Fruit fly (Drosophila melanogaster) whole organism, embryonic: ENCODE data around the gene Glut3.

Source experiments
- ATbp ChIP-seq: fragments of 200-800 bp; sonication (Bioruptor generic); optimal IDR thresholded peaks from 2 replicates; lab custom pipeline; 2017; ENCODE audit warnings: missing biosample characterization, mild to moderate bottlenecking, missing genetic modification characterization, missing genetic modification reagents
- Atf6 ChIP-seq: fragments of 200-800 bp; sonication (Bioruptor generic); IDR thresholded peaks from 2 replicates; pipeline ENCODE4 v1.3.6; 2022; ENCODE audit warnings: missing biosample characterization, missing genetic modification characterization
- C15 ChIP-seq: fragments of 200-800 bp; sonication (Bioruptor generic); IDR thresholded peaks from 3 replicates; pipeline ENCODE4 v1.3.6; 2022; ENCODE audit warnings: missing biosample characterization, missing genetic modification characterization
- CG10209 ChIP-seq: fragments of 200-800 bp; sonication (Bioruptor generic); optimal IDR thresholded peaks from 3 replicates; lab custom pipeline; 2017; ENCODE audit warnings: missing biosample characterization, mild to moderate bottlenecking, missing genetic modification characterization, missing genetic modification reagents
- CG1024 ChIP-seq: fragments of 200-800 bp; sonication (Bioruptor generic); IDR thresholded peaks from 2 replicates; pipeline ENCODE4 v1.3.6; 2022; ENCODE audit warnings: missing biosample characterization, missing genetic modification characterization
- CG11504 ChIP-seq: fragments of 200-800 bp; sonication (Bioruptor generic); optimal IDR thresholded peaks from 3 replicates; lab custom pipeline; 2019; ENCODE audit warnings: missing biosample characterization, mild to moderate bottlenecking, missing genetic modification characterization, moderate library complexity
- CG1233 ChIP-seq: fragments of 200-800 bp; sonication (Bioruptor generic); optimal IDR thresholded peaks from 4 replicates; lab custom pipeline; 2018; ENCODE audit warnings: missing biosample characterization, mild to moderate bottlenecking, missing genetic modification characterization
- CG13287 ChIP-seq: fragments of 200-800 bp; sonication (Bioruptor generic); IDR thresholded peaks from 2 replicates; pipeline ENCODE4 v1.3.6; 2022; ENCODE audit warnings: missing biosample characterization, missing genetic modification characterization; ENCODE audit not compliant: partially characterized antibody
- CG14050 ChIP-seq: fragments of 200-800 bp; sonication (Bioruptor generic); IDR thresholded peaks from 3 replicates; pipeline ENCODE4 v1.3.6; 2022; ENCODE audit warnings: missing biosample characterization, missing genetic modification characterization
- CG1529 ChIP-seq: fragments of 200-800 bp; sonication (Bioruptor generic); optimal IDR thresholded peaks from 3 replicates; lab custom pipeline; 2018; ENCODE audit warnings: missing biosample characterization, missing genetic modification characterization
- CG17385 ChIP-seq: fragments of 200-800 bp; sonication (Bioruptor generic); optimal IDR thresholded peaks from 3 replicates; lab custom pipeline; 2018; ENCODE audit warnings: missing biosample characterization, mild to moderate bottlenecking, missing genetic modification characterization
- CG18011 ChIP-seq: fragments of 200-800 bp; sonication (Bioruptor generic); optimal IDR thresholded peaks from 2 replicates; lab custom pipeline; 2017; ENCODE audit warnings: missing biosample characterization, missing genetic modification characterization, mild to moderate bottlenecking, moderate library complexity, missing genotype
- CG2875 ChIP-seq: fragments of 200-800 bp; sonication (Bioruptor generic); optimal IDR thresholded peaks from 2 replicates; lab custom pipeline; 2017; ENCODE audit warnings: missing biosample characterization, mild to moderate bottlenecking, missing genetic modification characterization, missing genetic modification reagents
- CG3065 ChIP-seq: fragments of 200-800 bp; sonication (Bioruptor generic); optimal IDR thresholded peaks from 2 replicates; lab custom pipeline; 2016; ENCODE audit warnings: missing biosample characterization, missing genetic modification characterization
- CG33557 ChIP-seq: fragments of 200-800 bp; sonication (Bioruptor generic); optimal IDR thresholded peaks from 2 replicates; lab custom pipeline; 2019; ENCODE audit warnings: missing biosample characterization, mild to moderate bottlenecking, missing genetic modification characterization, moderate library complexity
- CG3838 ChIP-seq: fragments of 200-800 bp; sonication (Bioruptor generic); optimal IDR thresholded peaks from 3 replicates; lab custom pipeline; 2016; ENCODE audit warnings: missing biosample characterization, missing genetic modification characterization
- CG42726 ChIP-seq: fragments of 200-800 bp; sonication (Bioruptor generic); IDR thresholded peaks from 2 replicates; pipeline ENCODE4 v1.3.6; 2022; ENCODE audit warnings: missing biosample characterization, missing genetic modification characterization; ENCODE audit not compliant: partially characterized antibody
- CG4404 ChIP-seq: fragments of 200-800 bp; sonication (Bioruptor generic); IDR thresholded peaks from 2 replicates; pipeline ENCODE4 v1.3.6; 2022; ENCODE audit warnings: missing biosample characterization, missing genetic modification characterization
- CG4820 ChIP-seq: fragments of 200-800 bp; sonication (Bioruptor generic); optimal IDR thresholded peaks from 3 replicates; lab custom pipeline; 2016; ENCODE audit warnings: missing biosample characterization, missing genetic modification characterization
- CG5953 ChIP-seq: fragments of 200-800 bp; sonication (Bioruptor generic); IDR thresholded peaks from 2 replicates; pipeline ENCODE4 v1.3.6; 2022; ENCODE audit warnings: missing biosample characterization, missing genetic modification characterization
- CG6791 ChIP-seq: fragments of 200-800 bp; sonication (Bioruptor generic); IDR thresholded peaks from 3 replicates; pipeline ENCODE4 v1.3.6; 2022; ENCODE audit warnings: missing biosample characterization, missing genetic modification characterization; ENCODE audit not compliant: partially characterized antibody
- CG6813 ChIP-seq: fragments of 200-800 bp; sonication (Bioruptor generic); optimal IDR thresholded peaks from 2 replicates; lab custom pipeline; 2017; ENCODE audit warnings: missing biosample characterization, missing genetic modification characterization, mild to moderate bottlenecking, moderate library complexity, missing genetic modification reagents
- CG8290 ChIP-seq, 3 experiments: fragments of 200-800 bp; sonication (Bioruptor generic); optimal IDR thresholded peaks; 2 replicates each; lab custom pipeline; 2016 to 2019; ENCODE audit warnings: missing biosample characterization in 3 of 3, missing genetic modification characterization in 3 of 3, mild to moderate bottlenecking in 2 of 3, moderate library complexity in 1 of 3
- CG9727 ChIP-seq: fragments of 200-800 bp; sonication (Bioruptor generic); optimal IDR thresholded peaks from 3 replicates; lab custom pipeline; 2017; ENCODE audit warnings: missing biosample characterization, mild to moderate bottlenecking, missing genetic modification characterization
- CHES-1-like ChIP-seq: fragments of 200-800 bp; sonication (Bioruptor generic); optimal IDR thresholded peaks from 2 replicates; lab custom pipeline; 2016; ENCODE audit warnings: missing biosample characterization, missing genetic modification characterization
- D19A ChIP-seq: fragments of 200-800 bp; optimal IDR thresholded peaks from 3 replicates; lab custom pipeline; 2019; ENCODE audit warnings: missing biosample characterization, mild to moderate bottlenecking, missing genetic modification characterization, moderate library complexity
- Dp ChIP-seq: fragments of 200-800 bp; sonication (Bioruptor generic); optimal IDR thresholded peaks from 2 replicates; lab custom pipeline; 2018; ENCODE audit warnings: missing biosample characterization, mild to moderate bottlenecking, missing genetic modification characterization, moderate library complexity
- E2f1 ChIP-seq: fragments of 200-800 bp; sonication (Bioruptor generic); IDR thresholded peaks from 2 replicates; pipeline ENCODE4 v1.3.6; 2022; ENCODE audit warnings: missing biosample characterization, missing genetic modification characterization
- Fer3 ChIP-seq: fragments of 200-800 bp; sonication (Bioruptor generic); optimal IDR thresholded peaks from 2 replicates; lab custom pipeline; 2018; ENCODE audit warnings: missing biosample characterization, mild to moderate bottlenecking, missing genetic modification characterization, moderate library complexity
- HLH4C ChIP-seq: fragments of 200-800 bp; sonication (Bioruptor generic); IDR thresholded peaks from 3 replicates; pipeline ENCODE4 v1.3.6; 2022; ENCODE audit warnings: missing biosample characterization, missing genetic modification characterization; ENCODE audit not compliant: partially characterized antibody
- Poxn ChIP-seq: fragments of 200-800 bp; sonication (Bioruptor generic); IDR thresholded peaks from 2 replicates; pipeline ENCODE4 v1.3.6; 2022; ENCODE audit warnings: missing biosample characterization, missing genetic modification characterization
- Rfx ChIP-seq: fragments of 200-800 bp; sonication (Bioruptor generic); IDR thresholded peaks from 2 replicates; pipeline ENCODE4 v1.3.6; 2022; ENCODE audit warnings: missing biosample characterization, missing genetic modification characterization
- Xbp1 ChIP-seq: fragments of 200-800 bp; sonication (Bioruptor generic); optimal IDR thresholded peaks from 3 replicates; lab custom pipeline; 2016; ENCODE audit warnings: missing biosample characterization, mild to moderate bottlenecking, missing genetic modification characterization
- amos ChIP-seq: fragments of 200-800 bp; sonication (Bioruptor generic); IDR thresholded peaks from 2 replicates; pipeline ENCODE4 v1.3.6; 2022; ENCODE audit warnings: missing biosample characterization, missing genetic modification characterization; ENCODE audit not compliant: partially characterized antibody
- dan ChIP-seq: fragments of 200-800 bp; sonication (Bioruptor generic); IDR thresholded peaks from 2 replicates; pipeline ENCODE4 v1.3.6; 2022; ENCODE audit warnings: missing biosample characterization, missing genetic modification characterization
- dmrt11E ChIP-seq: fragments of 200-800 bp; sonication (Bioruptor generic); optimal IDR thresholded peaks from 3 replicates; lab custom pipeline; 2018; ENCODE audit warnings: missing biosample characterization, mild to moderate bottlenecking, missing genetic modification characterization, moderate library complexity
- fd64A ChIP-seq: fragments of 200-800 bp; sonication (Bioruptor generic); optimal IDR thresholded peaks from 3 replicates; lab custom pipeline; 2018; ENCODE audit warnings: missing biosample characterization, mild to moderate bottlenecking, missing genetic modification characterization
- ftz-f1 ChIP-seq: fragments of 200-800 bp; sonication (Bioruptor generic); optimal IDR thresholded peaks from 2 replicates; lab custom pipeline; 2016; ENCODE audit warnings: missing biosample characterization, missing genetic modification characterization
- her ChIP-seq: fragments of 200-800 bp; sonication (Bioruptor generic); optimal IDR thresholded peaks from 2 replicates; lab custom pipeline; 2016; ENCODE audit warnings: missing biosample characterization, missing genetic modification characterization
- hkb ChIP-seq, 2 experiments: fragments of 200-800 bp in 1 of 2; fragments of >200 bp in 1 of 2; sonication (Bioruptor generic) in 1 of 2; IDR thresholded peaks in 1 of 2; optimal IDR thresholded peaks in 1 of 2; 2 replicates each; pipeline versions ENCODE4 v1.3.6 to Lab custom; 2017 to 2022; ENCODE audit warnings: missing biosample characterization in 1 of 2, missing genetic modification characterization in 1 of 2
- ind ChIP-seq: fragments of 200-800 bp; sonication (Bioruptor generic); optimal IDR thresholded peaks from 3 replicates; lab custom pipeline; 2016; ENCODE audit warnings: missing biosample characterization, missing genetic modification characterization
- kah ChIP-seq: fragments of 200-800 bp; sonication (Bioruptor generic); optimal IDR thresholded peaks from 2 replicates; lab custom pipeline; 2018; ENCODE audit warnings: missing biosample characterization, mild to moderate bottlenecking, missing genetic modification characterization
- lilli ChIP-seq: fragments of 200-800 bp; sonication (Bioruptor generic); optimal IDR thresholded peaks from 3 replicates; lab custom pipeline; 2016; ENCODE audit warnings: missing biosample characterization, missing genetic modification characterization
- nerfin-1 ChIP-seq: fragments of 200-800 bp; sonication (Bioruptor generic); optimal IDR thresholded peaks from 3 replicates; lab custom pipeline; 2019; ENCODE audit warnings: missing biosample characterization, mild to moderate bottlenecking, missing genetic modification characterization, moderate library complexity
- oc ChIP-seq: fragments of 200-800 bp; sonication (Bioruptor generic); optimal IDR thresholded peaks from 2 replicates; lab custom pipeline; 2018; ENCODE audit warnings: missing biosample characterization, mild to moderate bottlenecking, missing genetic modification characterization, moderate library complexity
- otp ChIP-seq: fragments of 200-800 bp; sonication (Bioruptor generic); IDR thresholded peaks from 3 replicates; pipeline ENCODE4, ENCODE4 v1.3.6; 2022; ENCODE audit warnings: missing biosample characterization, missing genetic modification characterization
- vnd ChIP-seq: fragments of 200-800 bp; sonication (Bioruptor generic); IDR thresholded peaks from 3 replicates; pipeline ENCODE4 v1.3.6; 2022; ENCODE audit warnings: missing biosample characterization, missing genetic modification characterization; ENCODE audit not compliant: partially characterized antibody
- wor ChIP-seq: fragments of 200-800 bp; sonication (Bioruptor generic); IDR thresholded peaks from 2 replicates; pipeline ENCODE4 v1.3.6; 2022; ENCODE audit warnings: missing biosample characterization, missing genetic modification characterization
- yki ChIP-seq: fragments of >200 bp; optimal IDR thresholded peaks from 3 replicates; lab custom pipeline; 2018

Glut3 gene

DNA sequence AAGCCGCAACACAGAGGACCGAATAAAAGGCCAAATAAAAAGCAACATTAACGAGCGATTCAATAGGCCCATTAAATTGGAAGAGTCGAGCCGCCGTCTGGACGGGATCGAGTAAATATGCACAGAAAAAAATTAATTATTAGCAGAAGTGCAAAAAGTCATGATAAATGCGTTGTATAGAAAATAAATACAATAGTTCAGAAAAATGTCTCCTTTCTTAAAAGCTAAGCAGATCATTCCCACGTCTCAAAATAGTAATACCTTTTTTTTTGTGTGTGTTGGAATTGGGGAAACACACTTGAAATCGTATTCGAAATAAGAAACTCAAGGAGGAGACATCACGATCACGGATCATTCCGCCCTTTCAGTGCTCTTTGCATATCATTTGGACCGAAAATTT, 18.7 kb upstream of the Glut3 start (continued):
- TF ChIP-seq Poxn (GFP tag; lab: Robert Waterston, UW) (no peak), CG2875 (GFP tag; lab: Kevin White, UChicago) (peak; percentile 45), vnd (GFP tag; lab: Robert Waterston, UW) (no peak), CG10209 (GFP tag; lab: Kevin White, UChicago) (peak; percentile 44), CG3065 (GFP tag; lab: Kevin White, UChicago) (no peak), Rfx (GFP tag; lab: Robert Waterston, UW) (no peak), CG33557 (GFP tag; lab: Kevin White, UChicago) (peak; percentile 13), CG4820 (GFP tag; lab: Kevin White, UChicago) (peak; percentile 31), wor (GFP tag; lab: Robert Waterston, UW) (peak; percentile 26; the same call in 1 of the 2 replicates), CG17385 (GFP tag; lab: Kevin White, UChicago) (peak; percentile 35), Fer3 (tag; lab: Kevin White, UChicago) (peak; percentile 39), CG14050 (GFP tag; lab: Robert Waterston, UW) (peak; percentile 58), ind (peak; percentile 44), dmrt11E (tag; lab: Kevin White, UChicago) (peak; percentile 64), otp (peak; percentile 63; the same call in 1 of the 3 replicates), C15 (GFP tag; lab: Robert Waterston, UW) (no peak), CG18011 (GFP tag; lab: Kevin White, UChicago) (no peak), CHES-1-like (peak; percentile 17), D19A (tag; lab: Kevin White, UChicago) (peak; percentile 30), E2f1 (0 out of 2 replicates have a peak, but pooled peaks have one; percentile 12), dan (GFP tag; lab: Robert Waterston, UW) (no peak), Dp (no peak), CG11504 (tag; lab: Kevin White, UChicago) (peak; percentile 70), kah (peak; percentile 12), CG8290 (GFP tag; optimal IDR thresholded peaks at IDR 0.05; lab: Kevin White, UChicago) (no peak), CG8290 (tag; optimal IDR thresholded peaks at IDR 0.05; lab: Kevin White, UChicago) (no peak), CG1024 (GFP tag; lab: Robert Waterston, UW) (no peak), CG6813 (peak; percentile 43), amos (no peak), ATbp (GFP tag; lab: Kevin White, UChicago) (peak; percentile 24), CG3838 (no peak), lilli (peak; percentile 15), oc (peak; percentile 63), CG1529 (GFP tag; lab: Kevin White, UChicago) (peak; percentile 17), Xbp1 (peak; percentile 55), CG6791 (GFP tag; lab: Robert Waterston, UW) (no peak), CG42726 (GFP tag; lab: Robert Waterston, UW) (no peak), CG13287 (no peak), CG1233 (peak; percentile 18), HLH4C (GFP tag; lab: Robert Waterston, UW) (no peak), nerfin-1 (tag; lab: Kevin White, UChicago) (peak; percentile 52), CG9727 (GFP tag; lab: Kevin White, UChicago) (peak; percentile 47), yki (lab: Kevin White, UChicago) (no peak), Atf6 (peak; percentile 11; the same call in 1 of the 2 replicates), hkb (optimal IDR thresholded peaks at IDR 0.05; lab: Kevin White, UChicago) (no peak), hkb (GFP tag; IDR thresholded peaks at IDR 0.05; lab: Robert Waterston, UW) (peak; percentile 39; the same call in 1 of the 2 replicates), fd64A (no peak), CG5953 (GFP tag; lab: Robert Waterston, UW) (peak; percentile 23; the same call in 1 of the 2 replicates), CG4404 (GFP tag; lab: Robert Waterston, UW) (peak; percentile 34; the same call in 1 of the 2 replicates), her (GFP tag; lab: Kevin White, UChicago) (no peak), ftz-f1 (no peak)
